Fruit fly (Drosophila melanogaster) whole organism: Measurements from ENCODE around the gene CG6739.

Source experiments
- Dll ChIP-seq: fragments of >200 bp; optimal IDR thresholded peaks from 2 replicates; lab custom pipeline; 2017
- EcR ChIP-seq, 2 experiments: fragments of >200 bp; optimal IDR thresholded peaks; 2 replicates each; lab custom pipeline; 2017; ENCODE audit warnings: missing biosample characterization in 2 of 2, missing genetic modification characterization in 2 of 2, missing genetic modification reagents in 2 of 2
- pan ChIP-seq: fragments of >200 bp; optimal IDR thresholded peaks from 2 replicates; lab custom pipeline; 2017
- psq ChIP-seq: fragments of >200 bp; optimal IDR thresholded peaks from 2 replicates; lab custom pipeline; 2017
- usp ChIP-seq: fragments of >200 bp; optimal IDR thresholded peaks from 2 replicates; lab custom pipeline; 2017; ENCODE audit warnings: missing biosample characterization, missing genetic modification characterization, mixed read lengths

DNA sequence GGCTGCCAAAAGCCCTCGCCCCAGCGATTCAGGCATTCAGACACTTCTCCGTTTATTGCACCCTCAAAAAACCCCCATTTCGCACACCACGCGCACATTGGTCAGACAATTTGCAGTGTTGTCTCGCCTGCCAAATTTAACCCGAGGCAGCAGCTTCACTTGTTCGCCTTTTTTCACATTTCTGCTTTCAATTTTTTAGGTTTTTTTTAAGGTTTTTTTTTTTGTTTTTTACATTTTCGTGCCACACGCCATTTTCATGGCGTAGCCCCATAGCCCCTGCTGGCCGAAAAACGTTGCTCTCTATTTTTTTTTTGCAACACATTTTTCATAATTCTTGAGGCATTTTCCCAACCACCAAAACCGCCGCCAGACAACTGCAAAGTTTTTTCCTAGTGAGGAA is 48.7 kb upstream of the CG6739 start:
- TF ChIP-seq usp (GFP tag; lab: Kevin White, UChicago) (no peak), psq (lab: Kevin White, UChicago) (no peak), pan (lab: Kevin White, UChicago) (no peak), EcR (GFP tag; optimal IDR thresholded peaks at IDR 0.05; lab: Kevin White, UChicago) (no peak), Dll (no peak)
